Worm (Caenorhabditis elegans): ENCODE measurements around the gene sap-49.
A peak's percentile ranks its signal among the peaks of the same experiment; 100 is the strongest.

sap-49 gene

DNA sequence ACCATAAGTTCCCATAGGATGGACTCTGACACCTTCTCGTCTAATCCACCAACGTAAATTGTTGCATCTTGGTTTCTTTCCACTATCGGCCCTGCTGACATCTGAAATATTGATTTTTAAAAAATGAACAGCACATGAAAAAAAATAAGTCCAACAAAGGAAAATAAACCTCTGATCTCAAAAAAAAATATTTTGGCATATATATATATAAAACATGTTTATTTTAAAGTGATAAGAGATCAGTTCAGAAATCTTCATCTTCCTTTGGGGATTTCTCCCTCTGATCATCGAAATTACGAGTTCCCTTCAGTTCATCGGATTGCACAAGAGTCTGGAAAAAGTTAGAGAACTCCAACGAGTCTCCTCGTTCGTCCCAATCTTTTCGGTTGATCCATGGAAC is at the start of gene sap-49:
Gene sap-49, minus strand, starts transcription at position 101 of the 400 bp plus-strand sequence.
- TF ChIP-seq dmd-4 (tag; optimal IDR thresholded peaks at IDR 0.05) (no peak), blmp-1 (tag; optimal IDR thresholded peaks at IDR 0.05; ENCODE audit: insufficient read depth) (no peak), nhr-25 (tag; optimal IDR thresholded peaks at IDR 0.05) (no peak), nhr-12 (tag; optimal IDR thresholded peaks at IDR 0.05) (no peak), unc-39 (tag; optimal IDR thresholded peaks at IDR 0.05) (no peak), unc-62 (GFP tag; optimal IDR thresholded peaks at IDR 0.05) (no peak), aly-2 (tag; optimal IDR thresholded peaks at IDR 0.05) (no peak), alr-1 (tag; optimal IDR thresholded peaks at IDR 0.05) (no peak), nhr-77 (tag; optimal IDR thresholded peaks at IDR 0.05) (no peak), lin-39 (tag; optimal IDR thresholded peaks at IDR 0.05) (no peak), lin-13 (GFP tag; optimal IDR thresholded peaks at IDR 0.05) (no peak), nhr-23 (tag; optimal IDR thresholded peaks at IDR 0.05) (no peak), crh-2 (tag; optimal IDR thresholded peaks at IDR 0.05) (no peak)

DNA sequence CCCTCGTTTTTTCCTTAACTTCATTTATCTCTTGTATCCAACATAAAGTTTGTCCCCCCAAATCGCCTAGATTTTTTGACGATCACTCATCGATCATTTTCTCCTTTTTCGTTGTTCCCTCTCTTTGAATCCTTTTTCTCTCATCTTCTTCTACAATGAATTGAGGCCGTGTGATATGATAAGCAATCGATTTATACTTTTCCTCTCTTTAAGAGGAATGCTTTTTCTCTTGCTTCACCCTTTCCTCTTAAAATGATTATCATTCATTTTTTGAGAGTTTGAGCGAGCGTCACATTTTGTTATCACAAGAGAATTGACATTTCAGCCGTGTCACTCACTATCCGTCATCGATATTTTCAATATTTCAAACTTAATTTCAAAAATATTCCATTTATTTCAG is 42.5 kb upstream of the sap-49 start, which contains the start of gene K02C4.5:
Gene K02C4.5, plus strand, starts transcription at position 395 of the 400 bp plus-strand sequence.
- peak; percentile 98 for TF ChIP-seq fos-1 (tag; optimal IDR thresholded peaks at IDR 0.05)
- TF ChIP-seq unc-39 (tag; optimal IDR thresholded peaks at IDR 0.05), result no peak
- TF ChIP-seq crh-2 (tag; optimal IDR thresholded peaks at IDR 0.05), result peak; percentile 48
- TF ChIP-seq skn-1 (tag; optimal IDR thresholded peaks at IDR 0.05), result peak; percentile 11

DNA sequence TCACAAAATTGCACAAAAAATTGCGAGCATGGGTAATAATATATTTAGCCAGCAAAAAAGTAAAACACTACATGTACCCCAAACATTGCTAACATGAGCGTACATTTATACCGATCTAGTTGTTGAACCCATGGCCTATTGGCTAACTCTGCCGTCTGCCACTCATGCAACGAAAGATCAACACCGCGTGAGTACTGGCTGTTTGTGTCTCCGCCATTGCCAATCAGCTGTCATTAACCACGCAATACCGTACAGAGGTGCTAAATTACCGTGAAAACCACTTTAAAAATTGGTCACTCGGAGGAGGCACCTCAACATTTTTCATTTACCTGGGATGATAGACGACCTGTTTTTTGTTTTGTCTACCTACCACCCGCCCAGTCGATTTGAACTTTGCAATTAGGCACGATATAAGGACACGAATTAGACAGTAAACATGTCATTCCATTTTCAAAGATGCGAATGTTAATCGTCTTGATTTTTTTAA is 39.8 kb upstream of the sap-49 start, which contains the start of gene K02C4.2:
Gene K02C4.2, plus strand, starts transcription at position 437 of the 487 bp plus-strand sequence.
- TF ChIP-seq mab-5 (tag; optimal IDR thresholded peaks at IDR 0.05) (no peak), alr-1 (tag; optimal IDR thresholded peaks at IDR 0.05) (no peak), blmp-1 (tag; optimal IDR thresholded peaks at IDR 0.05; ENCODE audit: insufficient read depth) (peak; percentile 36), mbf-1 (tag; optimal IDR thresholded peaks at IDR 0.05) (no peak), nhr-23 (tag; optimal IDR thresholded peaks at IDR 0.05) (no peak), R02D3.7 (tag; optimal IDR thresholded peaks at IDR 0.05) (no peak), ztf-1 (GFP tag; conservative IDR thresholded peaks at IDR 0.05) (no peak), Y55F3AM.14 (GFP tag; optimal IDR thresholded peaks at IDR 0.05) (peak; percentile 62), fos-1 (tag; optimal IDR thresholded peaks at IDR 0.05) (peak; percentile 90), dmd-4 (tag; optimal IDR thresholded peaks at IDR 0.05) (no peak), ceh-82 (tag; optimal IDR thresholded peaks at IDR 0.05) (no peak), ZK546.5 (tag; optimal IDR thresholded peaks at IDR 0.05) (no peak), nhr-12 (tag; optimal IDR thresholded peaks at IDR 0.05) (no peak), aly-2 (tag; optimal IDR thresholded peaks at IDR 0.05) (no peak), lin-39 (tag; optimal IDR thresholded peaks at IDR 0.05) (no peak), zag-1 (tag; optimal IDR thresholded peaks at IDR 0.05) (peak; percentile 36), ama-1 (optimal IDR thresholded peaks at IDR 0.05) (no peak), C34F6.9 (tag; optimal IDR thresholded peaks at IDR 0.05) (peak; percentile 61), ztf-11 (tag; optimal IDR thresholded peaks at IDR 0.05) (no peak), nhr-129 (tag; optimal IDR thresholded peaks at IDR 0.05) (peak; percentile 95), lin-13 (GFP tag; optimal IDR thresholded peaks at IDR 0.05) (peak; percentile 50), nhr-77 (tag; optimal IDR thresholded peaks at IDR 0.05) (peak; percentile 16), unc-55 (GFP tag; optimal IDR thresholded peaks at IDR 0.05) (peak; percentile 45), snpc-4 (tag; optimal IDR thresholded peaks at IDR 0.05) (peak; percentile 42), mdl-1 (tag; optimal IDR thresholded peaks at IDR 0.05) (peak in 1 of 2 experiments; percentile 9), F13H6.1 (tag; optimal IDR thresholded peaks at IDR 0.05) (peak; percentile 66), nhr-25 (tag; optimal IDR thresholded peaks at IDR 0.05) (peak; percentile 73), sem-4 (tag; optimal IDR thresholded peaks at IDR 0.05) (peak; percentile 69), elt-1 (tag; optimal IDR thresholded peaks at IDR 0.05) (no peak), ztf-4 (tag; optimal IDR thresholded peaks at IDR 0.05) (no peak), gmeb-1 (tag; optimal IDR thresholded peaks at IDR 0.05) (peak; percentile 74), skn-1 (tag; optimal IDR thresholded peaks at IDR 0.05) (no peak), nhr-6 (tag; optimal IDR thresholded peaks at IDR 0.05) (no peak), elt-3 (tag; optimal IDR thresholded peaks at IDR 0.05) (no peak), ceh-16 (tag; optimal IDR thresholded peaks at IDR 0.05) (peak; percentile 57), unc-62 (GFP tag; optimal IDR thresholded peaks at IDR 0.05) (no peak), egl-27 (tag; optimal IDR thresholded peaks at IDR 0.05) (no peak), lin-11 (tag; optimal IDR thresholded peaks at IDR 0.05) (peak; percentile 42), unc-39 (tag; optimal IDR thresholded peaks at IDR 0.05) (no peak), sma-9 (GFP tag; optimal IDR thresholded peaks at IDR 0.05) (peak; percentile 78), sma-9 (tag; optimal IDR thresholded peaks at IDR 0.05) (no peak), lsy-2 (tag; optimal IDR thresholded peaks at IDR 0.05) (peak; percentile 12 to 73), crh-2 (tag; optimal IDR thresholded peaks at IDR 0.05) (peak; percentile 80), nhr-21 (tag; optimal IDR thresholded peaks at IDR 0.05) (peak; percentile 85), nhr-237 (tag; optimal IDR thresholded peaks at IDR 0.05) (no peak), sma-3 (GFP tag; optimal IDR thresholded peaks at IDR 0.05) (peak; percentile 81), nhr-10 (tag; optimal IDR thresholded peaks at IDR 0.05) (no peak), nhr-11 (tag; optimal IDR thresholded peaks at IDR 0.05) (peak; percentile 9)
